Fruit fly (Drosophila melanogaster) whole organism, embryonic: ENCODE measurements around the gene VhaSFD.

Experiments
- B-H1 ChIP-seq: fragments of 200-800 bp; sonication (Bioruptor generic); IDR thresholded peaks from 3 replicates; pipeline ENCODE4 v1.3.6; 2022; ENCODE audit warnings: missing biosample characterization, missing genetic modification characterization
- CG12236 ChIP-seq: fragments of 200-800 bp; sonication (Bioruptor generic); optimal IDR thresholded peaks from 2 replicates; lab custom pipeline; 2016; ENCODE audit warnings: missing biosample characterization, missing genetic modification characterization
- CG12659 ChIP-seq: fragments of 200-800 bp; sonication (Bioruptor generic); optimal IDR thresholded peaks from 3 replicates; lab custom pipeline; 2017; ENCODE audit warnings: mild to moderate bottlenecking, missing biosample characterization, missing genetic modification reagents, missing genetic modification characterization
- CG14667 ChIP-seq: fragments of 200-800 bp; sonication (Bioruptor generic); IDR thresholded peaks from 2 replicates; pipeline ENCODE4 v1.3.6; 2022; ENCODE audit warnings: missing biosample characterization, missing genetic modification characterization
- CG15073 ChIP-seq: fragments of 200-800 bp; sonication (Bioruptor generic); optimal IDR thresholded peaks from 2 replicates; lab custom pipeline; 2016; ENCODE audit warnings: missing biosample characterization, missing genetic modification characterization
- CG16863 ChIP-seq: fragments of 200-800 bp; sonication (Bioruptor generic); optimal IDR thresholded peaks from 3 replicates; lab custom pipeline; 2016; ENCODE audit warnings: missing biosample characterization, missing genetic modification characterization
- CG17802 ChIP-seq: fragments of 200-800 bp; sonication (Bioruptor generic); optimal IDR thresholded peaks from 2 replicates; lab custom pipeline; 2018; ENCODE audit warnings: missing biosample characterization, mild to moderate bottlenecking, missing genetic modification characterization, moderate library complexity
- CG17829 ChIP-seq: fragments of 200-800 bp; optimal IDR thresholded peaks from 2 replicates; lab custom pipeline; 2019; ENCODE audit warnings: missing biosample characterization, mild to moderate bottlenecking, missing genetic modification characterization, moderate library complexity
- CG32767 ChIP-seq: fragments of 200-800 bp; sonication (Bioruptor generic); IDR thresholded peaks from 2 replicates; pipeline ENCODE4 v1.3.6; 2022; ENCODE audit warnings: missing biosample characterization, missing genetic modification characterization
- CG34376 ChIP-seq: fragments of 200-800 bp; sonication (Bioruptor generic); optimal IDR thresholded peaks from 2 replicates; lab custom pipeline; 2018; ENCODE audit warnings: missing biosample characterization, mild to moderate bottlenecking, missing genetic modification characterization
- CG3847 ChIP-seq: fragments of 200-800 bp; sonication (Bioruptor generic); IDR thresholded peaks from 2 replicates; pipeline ENCODE4 v1.3.6; 2022; ENCODE audit warnings: missing biosample characterization, missing genetic modification characterization
- CG4282 ChIP-seq: fragments of 200-800 bp; sonication (Bioruptor generic); optimal IDR thresholded peaks from 2 replicates; lab custom pipeline; 2016; ENCODE audit warnings: missing biosample characterization, missing genetic modification characterization
- CG4820 ChIP-seq: fragments of 200-800 bp; sonication (Bioruptor generic); optimal IDR thresholded peaks from 3 replicates; lab custom pipeline; 2016; ENCODE audit warnings: missing biosample characterization, missing genetic modification characterization
- CG6689 ChIP-seq: fragments of 200-800 bp; sonication (Bioruptor generic); IDR thresholded peaks from 2 replicates; pipeline ENCODE4 v1.3.6; 2022; ENCODE audit warnings: missing biosample characterization, missing genetic modification characterization
- CG6854 ChIP-seq: fragments of 200-800 bp; sonication (Bioruptor generic); optimal IDR thresholded peaks from 3 replicates; lab custom pipeline; 2017; ENCODE audit warnings: missing biosample characterization, mild to moderate bottlenecking, missing genetic modification characterization
- CG7357 ChIP-seq: fragments of 200-800 bp; sonication (Bioruptor generic); IDR thresholded peaks from 3 replicates; pipeline ENCODE4 v1.3.6; 2022; ENCODE audit warnings: missing biosample characterization, missing genetic modification characterization
- CG7928 ChIP-seq: fragments of 200-800 bp; sonication (Bioruptor generic); optimal IDR thresholded peaks from 2 replicates; lab custom pipeline; 2017; ENCODE audit warnings: missing biosample characterization, mild to moderate bottlenecking, missing genetic modification characterization
- CG7987 ChIP-seq: fragments of 200-800 bp; sonication (Bioruptor generic); optimal IDR thresholded peaks from 2 replicates; lab custom pipeline; 2018; ENCODE audit warnings: missing biosample characterization, mild to moderate bottlenecking, missing genetic modification characterization, moderate library complexity
- CG8924 ChIP-seq: fragments of 200-800 bp; optimal IDR thresholded peaks from 3 replicates; lab custom pipeline; 2019; ENCODE audit warnings: missing biosample characterization, mild to moderate bottlenecking, missing genetic modification characterization, moderate library complexity
- Dip3 ChIP-seq: fragments of 200-800 bp; sonication (Bioruptor generic); optimal IDR thresholded peaks from 3 replicates; lab custom pipeline; 2016; ENCODE audit warnings: missing biosample characterization, missing genetic modification characterization
- Dll ChIP-seq: fragments of 200-800 bp; sonication (Bioruptor generic); IDR thresholded peaks from 4 replicates; pipeline ENCODE4 v1.3.6; 2022; ENCODE audit warnings: missing biosample characterization, missing genetic modification characterization; ENCODE audit not compliant: partially characterized antibody
- Dp ChIP-seq: fragments of 200-800 bp; sonication (Bioruptor generic); optimal IDR thresholded peaks from 2 replicates; lab custom pipeline; 2018; ENCODE audit warnings: missing biosample characterization, mild to moderate bottlenecking, missing genetic modification characterization, moderate library complexity
- GATAe ChIP-seq: fragments of 200-800 bp; sonication (Bioruptor generic); conservative IDR thresholded peaks from 2 replicates; pipeline ENCODE4 v1.3.6; 2022; ENCODE audit warnings: missing biosample characterization, missing genetic modification characterization
- H15 ChIP-seq: fragments of 200-800 bp; sonication (Bioruptor generic); IDR thresholded peaks from 3 replicates; pipeline ENCODE4 v1.3.6; 2022; ENCODE audit warnings: missing biosample characterization, missing genetic modification characterization
- H2.0 ChIP-seq: fragments of 200-800 bp; sonication (Bioruptor generic); IDR thresholded peaks from 2 replicates; pipeline ENCODE4 v1.3.6; 2022; ENCODE audit warnings: missing biosample characterization, missing genetic modification characterization
- Hand ChIP-seq: fragments of 200-800 bp; sonication (Bioruptor generic); optimal IDR thresholded peaks from 2 replicates; lab custom pipeline; 2017; ENCODE audit warnings: mild to moderate bottlenecking, missing biosample characterization, missing genetic modification reagents, missing genetic modification characterization
- Hmr ChIP-seq: fragments of 200-800 bp; sonication (Bioruptor generic); optimal IDR thresholded peaks from 3 replicates; lab custom pipeline; 2017; ENCODE audit warnings: mild to moderate bottlenecking, missing biosample characterization, missing genetic modification reagents, missing genetic modification characterization
- Hsf ChIP-seq: fragments of 200-800 bp; sonication (Bioruptor generic); optimal IDR thresholded peaks from 3 replicates; lab custom pipeline; 2016; ENCODE audit warnings: missing biosample characterization, missing genetic modification characterization
- Lhr ChIP-seq: fragments of 200-800 bp; sonication (Bioruptor generic); optimal IDR thresholded peaks from 3 replicates; lab custom pipeline; 2017; ENCODE audit warnings: mild to moderate bottlenecking, missing biosample characterization, missing genetic modification reagents, missing genetic modification characterization
- Mad ChIP-seq: fragments of 200-800 bp; sonication (Bioruptor generic); optimal IDR thresholded peaks from 2 replicates; lab custom pipeline; 2016; ENCODE audit warnings: missing biosample characterization, missing genetic modification characterization
- Sin3A ChIP-seq: fragments of >200 bp; optimal IDR thresholded peaks from 2 replicates; lab custom pipeline; 2018
- Sox102F ChIP-seq: fragments of 200-800 bp; sonication (Bioruptor generic); optimal IDR thresholded peaks from 2 replicates; lab custom pipeline; 2018; ENCODE audit warnings: missing biosample characterization, mild to moderate bottlenecking, missing genetic modification characterization, moderate library complexity
- Sry-β ChIP-seq: fragments of 200-800 bp; sonication (Bioruptor generic); optimal IDR thresholded peaks from 2 replicates; lab custom pipeline; 2018; ENCODE audit warnings: missing biosample characterization, mild to moderate bottlenecking, missing genetic modification characterization, moderate library complexity
- al ChIP-seq: fragments of 200-800 bp; sonication (Bioruptor generic); IDR thresholded peaks from 2 replicates; pipeline ENCODE4 v1.3.6; 2022; ENCODE audit warnings: missing biosample characterization, missing genetic modification characterization
- ato ChIP-seq: fragments of 200-800 bp; sonication (Bioruptor generic); IDR thresholded peaks from 2 replicates; pipeline ENCODE4 v1.3.6; 2022; ENCODE audit warnings: missing biosample characterization, missing genetic modification characterization; ENCODE audit not compliant: partially characterized antibody
- cato ChIP-seq: fragments of 200-800 bp; sonication (Bioruptor generic); optimal IDR thresholded peaks from 2 replicates; lab custom pipeline; 2016; ENCODE audit warnings: missing biosample characterization, missing genetic modification characterization, borderline replicate concordance
- crc ChIP-seq: fragments of 200-800 bp; sonication (Bioruptor generic); optimal IDR thresholded peaks from 2 replicates; lab custom pipeline; 2016; ENCODE audit warnings: missing biosample characterization, missing genetic modification characterization
- en ChIP-seq: fragments of 200-800 bp; sonication (Bioruptor generic); optimal IDR thresholded peaks from 2 replicates; lab custom pipeline; 2016; ENCODE audit warnings: missing biosample characterization, missing genetic modification characterization
- fd102C ChIP-seq: fragments of 200-800 bp; sonication (Bioruptor generic); optimal IDR thresholded peaks from 2 replicates; lab custom pipeline; 2018; ENCODE audit warnings: missing biosample characterization, mild to moderate bottlenecking, missing genetic modification characterization, moderate library complexity
- fd64A ChIP-seq: fragments of 200-800 bp; sonication (Bioruptor generic); optimal IDR thresholded peaks from 3 replicates; lab custom pipeline; 2018; ENCODE audit warnings: missing biosample characterization, mild to moderate bottlenecking, missing genetic modification characterization
- gsb ChIP-seq: fragments of 200-800 bp; sonication (Bioruptor generic); IDR thresholded peaks from 2 replicates; pipeline ENCODE4 v1.3.6; 2022; ENCODE audit warnings: missing biosample characterization, missing genetic modification characterization
- klu ChIP-seq: fragments of 200-800 bp; sonication (Bioruptor generic); IDR thresholded peaks from 2 replicates; pipeline ENCODE4 v1.3.6; 2022; ENCODE audit warnings: missing biosample characterization, missing genetic modification characterization
- lbe ChIP-seq: fragments of 200-800 bp; sonication (Bioruptor generic); optimal IDR thresholded peaks from 2 replicates; lab custom pipeline; 2016; ENCODE audit warnings: missing biosample characterization, mild to moderate bottlenecking, missing genetic modification characterization
- salm ChIP-seq: fragments of 200-800 bp; sonication (Bioruptor generic); optimal IDR thresholded peaks from 2 replicates; lab custom pipeline; 2018; ENCODE audit warnings: missing biosample characterization, mild to moderate bottlenecking, missing genetic modification characterization
- sens-2 ChIP-seq: fragments of 200-800 bp; sonication (Bioruptor generic); IDR thresholded peaks from 2 replicates; pipeline ENCODE4 v1.3.6; 2022; ENCODE audit warnings: missing biosample characterization, missing genetic modification characterization
- sim ChIP-seq: fragments of 200-800 bp; sonication (Bioruptor generic); IDR thresholded peaks from 2 replicates; pipeline ENCODE4 v1.3.6; 2022; ENCODE audit warnings: missing biosample characterization, missing genetic modification characterization
- tin ChIP-seq: fragments of 200-800 bp; sonication (Bioruptor generic); optimal IDR thresholded peaks from 3 replicates; lab custom pipeline; 2016; ENCODE audit warnings: missing biosample characterization, missing genetic modification characterization
- tup ChIP-seq: fragments of 200-800 bp; sonication (Bioruptor generic); optimal IDR thresholded peaks from 2 replicates; lab custom pipeline; 2016; ENCODE audit warnings: missing biosample characterization, mild to moderate bottlenecking, missing genetic modification characterization, moderate library complexity
- twi ChIP-seq: fragments of 200-800 bp; optimal IDR thresholded peaks from 2 replicates; lab custom pipeline; 2019; ENCODE audit warnings: missing biosample characterization, mild to moderate bottlenecking, missing genetic modification characterization, moderate library complexity

Gene VhaSFD

dm6 chr2L:16683958-16684877, 43.4 kb downstream of the VhaSFD start, which contains the start of gene CG31807 (continued):
- TF ChIP-seq Dip3 (GFP tag; lab: Kevin White, UChicago) (peak; percentile 44), al (GFP tag; lab: Robert Waterston, UW) (no peak), CG7987 (GFP tag; lab: Kevin White, UChicago) (no peak), CG8924 (tag; lab: Kevin White, UChicago) (peak; percentile 83), sim (0 out of 2 replicates have a peak, but pooled peaks have one; percentile 42), crc (GFP tag; lab: Kevin White, UChicago) (peak; percentile 42), CG15073 (no peak), klu (GFP tag; lab: Robert Waterston, UW) (no peak), CG7928 (GFP tag; lab: Kevin White, UChicago) (no peak), en (GFP tag; lab: Kevin White, UChicago) (no peak), CG17802 (tag; lab: Kevin White, UChicago) (peak; percentile 24), tup (GFP tag; lab: Kevin White, UChicago) (no peak), CG12659 (GFP tag; lab: Kevin White, UChicago) (peak; percentile 62), CG17829 (tag; lab: Kevin White, UChicago) (peak; percentile 79), fd102C (GFP tag; lab: Kevin White, UChicago) (no peak), CG12236 (peak; percentile 63), lbe (GFP tag; lab: Kevin White, UChicago) (peak; percentile 76), B-H1 (no peak; the same call in 2 of the 3 replicates), CG3847 (GFP tag; lab: Robert Waterston, UW) (peak; percentile 44), CG6689 (GFP tag; lab: Robert Waterston, UW) (peak; percentile 70; the same call in 1 of the 2 replicates), CG14667 (no peak; the same call in 1 of the 2 replicates), H15 (GFP tag; lab: Robert Waterston, UW) (no peak), Dll (GFP tag; lab: Robert Waterston, UW) (no peak), Sry-β (GFP tag; lab: Kevin White, UChicago) (peak; percentile 3), sens-2 (GFP tag; lab: Robert Waterston, UW) (0 out of 2 replicates have a peak, but pooled peaks have one; percentile 14), Hmr (peak; percentile 82), CG34376 (no peak), CG4282 (GFP tag; lab: Kevin White, UChicago) (peak; percentile 61), fd64A (GFP tag; lab: Kevin White, UChicago) (no peak), GATAe (GFP tag; lab: Robert Waterston, UW) (no peak), H2.0 (0 out of 2 replicates have a peak, but pooled peaks have one; percentile 3), Hsf (GFP tag; lab: Kevin White, UChicago) (peak; percentile 84), gsb (GFP tag; lab: Robert Waterston, UW) (no peak), CG32767 (GFP tag; lab: Robert Waterston, UW) (no peak), CG6854 (GFP tag; lab: Kevin White, UChicago) (peak; percentile 45), Lhr (GFP tag; lab: Kevin White, UChicago) (peak; percentile 10), salm (tag; lab: Kevin White, UChicago) (peak; percentile 80), twi (tag; lab: Kevin White, UChicago) (peak; percentile 51), Hand (GFP tag; lab: Kevin White, UChicago) (peak; percentile 81), tin (GFP tag; lab: Kevin White, UChicago) (peak; percentile 16), CG16863 (GFP tag; lab: Kevin White, UChicago) (peak; percentile 58), ato (GFP tag; lab: Robert Waterston, UW) (no peak), Sox102F (GFP tag; lab: Kevin White, UChicago) (peak; percentile 90), Dp (GFP tag; lab: Kevin White, UChicago) (no peak), cato (GFP tag; lab: Kevin White, UChicago) (no peak), Mad (GFP tag; lab: Kevin White, UChicago) (no peak), CG7357 (GFP tag; lab: Robert Waterston, UW) (peak; percentile 5; the same call in 1 of the 3 replicates), Sin3A (lab: Kevin White, UChicago) (no peak), CG4820 (peak; percentile 48)
